Worm (Caenorhabditis elegans) whole organism, L3 larva: ENCODE data around the gene T05G5.5.

ENCODE experiments used
- R02D3.7 ChIP-seq: fragments of 150-350 bp; optimal IDR thresholded peaks from 2 replicates; lab custom pipeline; 2014; ENCODE audit warnings: missing biosample characterization, missing genetic modification characterization
- ZK546.5 ChIP-seq: sonication (generic microtip); optimal IDR thresholded peaks from 2 replicates; lab custom pipeline; 2017; ENCODE audit warnings: missing biosample characterization, missing genetic modification characterization
- aly-2 ChIP-seq: fragments of 150-350 bp; optimal IDR thresholded peaks from 2 replicates; lab custom pipeline; 2014; ENCODE audit warnings: missing biosample characterization, missing genetic modification characterization
- ama-1 ChIP-seq: fragments of 150-350 bp; optimal IDR thresholded peaks from 2 replicates; lab custom pipeline; 2018
- ceh-16 ChIP-seq: sonication (generic microtip); optimal IDR thresholded peaks from 2 replicates; lab custom pipeline; 2017; ENCODE audit warnings: missing biosample characterization, missing genetic modification characterization
- ceh-28 ChIP-seq: fragments of 150-350 bp; optimal IDR thresholded peaks from 2 replicates; lab custom pipeline; 2014; ENCODE audit warnings: missing biosample characterization, missing genetic modification reagents, missing genetic modification characterization
- ceh-82 ChIP-seq: fragments of 150-350 bp; optimal IDR thresholded peaks from 2 replicates; lab custom pipeline; 2014; ENCODE audit warnings: missing biosample characterization, missing genetic modification characterization
- ceh-9 ChIP-seq: sonication (generic microtip); optimal IDR thresholded peaks from 2 replicates; lab custom pipeline; 2018; ENCODE audit warnings: missing biosample characterization, missing genetic modification characterization
- daf-12 ChIP-seq: fragments of 150-350 bp; optimal IDR thresholded peaks from 2 replicates; lab custom pipeline; 2014; ENCODE audit warnings: missing biosample characterization, missing genetic modification reagents, missing genetic modification characterization
- egl-27 ChIP-seq: sonication (generic microtip); optimal IDR thresholded peaks from 4 replicates; lab custom pipeline; 2017; ENCODE audit warnings: missing biosample characterization, missing genetic modification reagents, missing genetic modification characterization
- egl-5 ChIP-seq: fragments of 150-350 bp; optimal IDR thresholded peaks from 2 replicates; lab custom pipeline; 2017; ENCODE audit warnings: missing biosample characterization, missing genetic modification reagents, missing genetic modification characterization, inconsistent platforms
- elt-2 ChIP-seq: sonication (generic microtip); optimal IDR thresholded peaks from 2 replicates; lab custom pipeline; 2016; ENCODE audit warnings: missing genetic modification reagents, mild to moderate bottlenecking, missing genetic modification characterization, missing compliant biosample characterization
- elt-3 ChIP-seq, 3 experiments: fragments of 150-350 bp in 1 of 3; sonication (generic microtip) in 2 of 3; optimal IDR thresholded peaks; 2 replicates in 2 of 3; 4 replicates in 1 of 3; lab custom pipeline; 2014 to 2017; ENCODE audit warnings: missing biosample characterization in 3 of 3, missing genetic modification characterization in 3 of 3
- eor-1 ChIP-seq, 2 experiments: fragments of 150-350 bp; optimal IDR thresholded peaks; 2 replicates each; lab custom pipeline; 2014 to 2018; ENCODE audit warnings: missing biosample characterization in 2 of 2, missing genetic modification characterization in 2 of 2
- fkh-2 ChIP-seq: fragments of 150-350 bp; optimal IDR thresholded peaks from 2 replicates; lab custom pipeline; 2014; ENCODE audit warnings: missing biosample characterization, missing genetic modification reagents, missing genetic modification characterization
- fos-1 ChIP-seq: fragments of 150-350 bp; optimal IDR thresholded peaks from 2 replicates; lab custom pipeline; 2014; ENCODE audit warnings: missing biosample characterization, missing genetic modification characterization
- hmg-11 ChIP-seq: sonication (generic microtip); optimal IDR thresholded peaks from 2 replicates; lab custom pipeline; 2016; ENCODE audit warnings: missing genetic modification characterization, missing compliant biosample characterization
- jun-1 ChIP-seq: fragments of 150-350 bp; optimal IDR thresholded peaks from 2 replicates; lab custom pipeline; 2014; ENCODE audit warnings: missing biosample characterization, missing genetic modification reagents, missing genetic modification characterization
- lin-15B ChIP-seq: fragments of 150-350 bp; optimal IDR thresholded peaks from 2 replicates; lab custom pipeline; 2014; ENCODE audit warnings: missing biosample characterization, missing genetic modification characterization
- lin-39 ChIP-seq: fragments of 150-350 bp; optimal IDR thresholded peaks from 2 replicates; lab custom pipeline; 2018; ENCODE audit warnings: missing biosample characterization, missing genetic modification reagents, missing genetic modification characterization
- lsy-12 ChIP-seq: sonication (generic microtip); optimal IDR thresholded peaks from 2 replicates; lab custom pipeline; 2016; ENCODE audit warnings: mild to moderate bottlenecking, missing genetic modification characterization, missing compliant biosample characterization
- mdl-1 ChIP-seq: fragments of 150-350 bp; optimal IDR thresholded peaks from 2 replicates; lab custom pipeline; 2014; ENCODE audit warnings: missing biosample characterization, missing genetic modification characterization
- nhr-23 ChIP-seq: fragments of 150-350 bp; optimal IDR thresholded peaks from 2 replicates; lab custom pipeline; 2014; ENCODE audit warnings: missing biosample characterization, missing genetic modification reagents, missing genetic modification characterization
- nhr-25 ChIP-seq: sonication (generic microtip); optimal IDR thresholded peaks from 2 replicates; lab custom pipeline; 2017; ENCODE audit warnings: missing biosample characterization, missing genetic modification characterization
- nhr-28 ChIP-seq: fragments of 150-350 bp; optimal IDR thresholded peaks from 2 replicates; lab custom pipeline; 2014; ENCODE audit warnings: missing biosample characterization, missing genetic modification characterization
- nhr-43 ChIP-seq: sonication (generic microtip); optimal IDR thresholded peaks from 2 replicates; lab custom pipeline; 2016; ENCODE audit warnings: mild to moderate bottlenecking, missing genetic modification characterization, missing compliant biosample characterization; ENCODE audit not compliant: poor library complexity, severe bottlenecking
- nhr-77 ChIP-seq: fragments of 150-350 bp; optimal IDR thresholded peaks from 2 replicates; lab custom pipeline; 2014; ENCODE audit warnings: missing biosample characterization, missing genetic modification characterization
- pha-4 ChIP-seq: fragments of 150-350 bp; optimal IDR thresholded peaks from 2 replicates; lab custom pipeline; 2014; ENCODE audit warnings: missing biosample characterization, missing genetic modification reagents, missing genetic modification characterization
- pqm-1 ChIP-seq: fragments of 150-350 bp; optimal IDR thresholded peaks from 2 replicates; lab custom pipeline; 2017; ENCODE audit warnings: missing biosample characterization, missing genetic modification characterization, inconsistent platforms
- sea-2 ChIP-seq: fragments of 150-350 bp; sonication (generic microtip); optimal IDR thresholded peaks from 4 replicates; lab custom pipeline; 2014; ENCODE audit warnings: missing biosample characterization, missing genetic modification reagents, missing genetic modification characterization
- tbx-2 ChIP-seq: sonication (generic microtip); optimal IDR thresholded peaks from 2 replicates; lab custom pipeline; 2016; ENCODE audit warnings: mild to moderate bottlenecking, missing genetic modification characterization, missing compliant biosample characterization
- unc-62 ChIP-seq: fragments of 150-350 bp; sonication (generic microtip); optimal IDR thresholded peaks from 4 replicates; lab custom pipeline; 2014; ENCODE audit warnings: missing biosample characterization, missing genetic modification reagents, missing genetic modification characterization
- zag-1 ChIP-seq: fragments of 150-350 bp; optimal IDR thresholded peaks from 2 replicates; lab custom pipeline; 2014; ENCODE audit warnings: missing biosample characterization, missing genetic modification characterization
- ztf-11 ChIP-seq: fragments of 150-350 bp; optimal IDR thresholded peaks from 2 replicates; lab custom pipeline; 2014; ENCODE audit warnings: missing biosample characterization, missing genetic modification characterization
- ztf-4 ChIP-seq: fragments of 150-350 bp; optimal IDR thresholded peaks from 2 replicates; lab custom pipeline; 2014; ENCODE audit warnings: missing biosample characterization, missing genetic modification characterization

T05G5.5 gene

ce11 chrIII:9783133-9783590 is 31.9 kb upstream of the T05G5.5 start:
- TF ChIP-seq pqm-1 (tag; lab: Kevin White, UChicago) (no peak), nhr-23 (tag; lab: Kevin White, UChicago) (peak; percentile 21), pha-4 (tag; lab: Kevin White, UChicago) (no peak), elt-3 (tag; optimal IDR thresholded peaks at IDR 0.05; lab: Kevin White, UChicago) (no peak), nhr-43 (tag; lab: Kevin White, UChicago) (peak; percentile 33), nhr-28 (tag; lab: Kevin White, UChicago) (no peak), ama-1 (lab: Kevin White, UChicago) (no peak), ceh-28 (tag; lab: Kevin White, UChicago) (peak; percentile 22), ceh-16 (no peak), elt-2 (tag; lab: Kevin White, UChicago) (peak; percentile 24), tbx-2 (tag; lab: Kevin White, UChicago) (peak; percentile 28), egl-27 (tag; lab: Kevin White, UChicago) (no peak), fkh-2 (tag; lab: Kevin White, UChicago) (no peak), hmg-11 (tag; lab: Kevin White, UChicago) (no peak), egl-5 (tag; lab: Kevin White, UChicago) (no peak), lsy-12 (peak; percentile 63), ztf-4 (tag; lab: Kevin White, UChicago) (no peak), nhr-25 (tag; lab: Kevin White, UChicago) (no peak), lin-39 (no peak), ceh-82 (tag; lab: Kevin White, UChicago) (peak; percentile 8), jun-1 (tag; lab: Kevin White, UChicago) (peak; percentile 23), sea-2 (GFP tag; lab: Kevin White, UChicago) (no peak), ZK546.5 (tag; lab: Kevin White, UChicago) (no peak), mdl-1 (tag; lab: Kevin White, UChicago) (no peak), unc-62 (GFP tag; lab: Kevin White, UChicago) (no peak), nhr-77 (tag; lab: Kevin White, UChicago) (peak; percentile 27), zag-1 (no peak), ztf-11 (tag; lab: Kevin White, UChicago) (no peak), aly-2 (peak; percentile 65), fos-1 (no peak)

- no peak for TF ChIP-seq egl-5 (tag; lab: Kevin White, UChicago)
- TF ChIP-seq daf-12 (tag; lab: Kevin White, UChicago) = no peak
- TF ChIP-seq nhr-25 (tag; lab: Kevin White, UChicago) = no peak
- TF ChIP-seq nhr-77 (tag; lab: Kevin White, UChicago) = no peak
- no peak for TF ChIP-seq R02D3.7 (tag; lab: Kevin White, UChicago)
- no peak for TF ChIP-seq sea-2 (GFP tag; lab: Kevin White, UChicago)
- TF ChIP-seq egl-27 (tag; lab: Kevin White, UChicago) = no peak
- TF ChIP-seq ama-1 (lab: Kevin White, UChicago) = no peak
- TF ChIP-seq ceh-16 = no peak
- no peak for TF ChIP-seq fos-1
- TF ChIP-seq eor-1 (tag; optimal IDR thresholded peaks at IDR 0.05; lab: Kevin White, UChicago) = no peak
- no peak for TF ChIP-seq ceh-9 (tag; lab: Kevin White, UChicago)
- TF ChIP-seq unc-62 (GFP tag; lab: Kevin White, UChicago) = no peak
- TF ChIP-seq lin-15B (tag; lab: Kevin White, UChicago) = no peak
Measured at ce11 chrIII:9782483-9783081, 31.4 kb upstream of the T05G5.5 start, which contains the start of gene R10E11.6. TSS of gene R10E11.6 (plus strand) at chrIII:9783006.

DNA sequence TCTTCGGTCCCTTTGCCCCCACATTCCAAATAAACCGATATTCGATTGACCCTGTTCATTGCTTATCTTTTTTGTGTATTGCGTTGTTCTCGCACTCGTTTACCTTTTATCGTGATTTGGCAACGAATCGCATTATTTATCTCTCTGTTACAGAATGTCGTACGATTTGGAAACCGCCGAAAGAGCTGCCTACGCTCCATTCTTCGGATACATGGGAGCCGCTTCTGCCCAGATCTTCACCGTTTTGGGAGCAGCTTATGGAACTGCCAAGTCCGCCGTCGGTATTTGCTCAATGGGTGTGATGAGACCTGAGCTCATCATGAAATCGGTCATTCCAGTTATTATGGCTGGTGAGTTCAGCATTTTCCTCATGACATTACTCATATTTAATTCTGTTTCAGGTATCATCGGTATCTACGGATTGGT is 30.8 kb upstream of the T05G5.5 start, which contains the start of gene vha-2:
Gene vha-2 (plus strand): TSS at position 154 of the 426 bp plus-strand sequence.
- TF ChIP-seq nhr-43 (tag; lab: Kevin White, UChicago) (peak; percentile 37), ama-1 (lab: Kevin White, UChicago) (peak; percentile 75), elt-3 (tag; optimal IDR thresholded peaks at IDR 0.05; lab: Kevin White, UChicago) (no peak), elt-2 (tag; lab: Kevin White, UChicago) (peak; percentile 15), nhr-23 (tag; lab: Kevin White, UChicago) (no peak)
